Worm (Caenorhabditis elegans) whole organism, L4 larva: ENCODE results near the gene R02D5.6.

Experiments
- F10B5.3 ChIP-seq: sonication (generic microtip); optimal IDR thresholded peaks from 2 replicates; lab custom pipeline; 2016; ENCODE audit warnings: mild to moderate bottlenecking, missing genetic modification characterization, missing compliant biosample characterization
- F44E2.7 ChIP-seq: fragments of 200-800 bp; sonication (Bioruptor generic); IDR thresholded peaks from 2 replicates; pipeline ENCODE4 v2.1.2; 2022; ENCODE audit warnings: missing genetic modification characterization, missing compliant biosample characterization
- F49E8.2 ChIP-seq: sonication (generic microtip); optimal IDR thresholded peaks from 2 replicates; lab custom pipeline; 2016; ENCODE audit warnings: missing compliant biosample characterization, mild to moderate bottlenecking, missing genetic modification characterization, borderline replicate concordance
- R02D3.7 ChIP-seq: fragments of 150-350 bp; sonication (generic microtip); optimal IDR thresholded peaks from 3 replicates; lab custom pipeline; 2014; ENCODE audit warnings: missing biosample characterization, missing genetic modification characterization
- Y48G9A.11 ChIP-seq: fragments of 200-800 bp; sonication (Bioruptor generic); IDR thresholded peaks from 2 replicates; pipeline ENCODE4 v1.3.6; 2022; ENCODE audit warnings: missing genetic modification reagents, missing genetic modification characterization, missing compliant biosample characterization
- ama-1 ChIP-seq: fragments of 150-350 bp; optimal IDR thresholded peaks from 2 replicates; lab custom pipeline; 2014; ENCODE audit warnings: inconsistent platforms, mixed read lengths
- attf-4 ChIP-seq: sonication (generic microtip); optimal IDR thresholded peaks from 3 replicates; lab custom pipeline; 2017; ENCODE audit warnings: missing biosample characterization, missing genetic modification characterization
- ceh-62 ChIP-seq: sonication (generic microtip); optimal IDR thresholded peaks from 2 replicates; lab custom pipeline; 2017; ENCODE audit warnings: missing biosample characterization, missing genetic modification characterization
- ces-1 ChIP-seq: fragments of 150-350 bp; sonication (generic microtip); optimal IDR thresholded peaks from 4 replicates; lab custom pipeline; 2014; ENCODE audit warnings: missing biosample characterization, missing genetic modification reagents, missing genetic modification characterization
- cey-2 ChIP-seq: sonication (generic microtip); optimal IDR thresholded peaks from 3 replicates; lab custom pipeline; 2017; ENCODE audit warnings: missing genetic modification characterization, mild to moderate bottlenecking, missing compliant biosample characterization, antibody characterized with exemption, borderline replicate concordance; ENCODE audit not compliant: insufficient read depth
- ctbp-1 ChIP-seq: fragments of 200-800 bp; sonication (Bioruptor generic); IDR thresholded peaks from 2 replicates; pipeline ENCODE4 v1.3.6; 2022; ENCODE audit warnings: missing genetic modification reagents, missing genetic modification characterization, missing compliant biosample characterization
- daf-8 ChIP-seq: fragments of 200-800 bp; sonication (Bioruptor generic); IDR thresholded peaks from 2 replicates; pipeline ENCODE4 v1.3.6; 2022; ENCODE audit warnings: missing genetic modification characterization, missing compliant biosample characterization
- dmd-8 ChIP-seq: fragments of 200-800 bp; sonication (Bioruptor generic); IDR thresholded peaks from 2 replicates; pipeline ENCODE4 v1.3.6; 2022; ENCODE audit warnings: missing genetic modification characterization, missing compliant biosample characterization
- duxl-1 ChIP-seq: sonication (generic microtip); optimal IDR thresholded peaks from 2 replicates; lab custom pipeline; 2016; ENCODE audit warnings: mild to moderate bottlenecking, missing genetic modification characterization, moderate library complexity, missing compliant biosample characterization; ENCODE audit not compliant: poor library complexity
- egl-43 ChIP-seq: fragments of 200-800 bp; sonication (Bioruptor generic); IDR thresholded peaks from 2 replicates; pipeline ENCODE4 v1.3.6; 2022; ENCODE audit warnings: missing genetic modification reagents, missing genetic modification characterization, missing compliant biosample characterization
- fkh-10 ChIP-seq: fragments of 150-350 bp; optimal IDR thresholded peaks from 2 replicates; lab custom pipeline; 2014; ENCODE audit warnings: missing biosample characterization, missing genetic modification reagents, missing genetic modification characterization
- hlh-30 ChIP-seq: sonication (generic microtip); optimal IDR thresholded peaks from 2 replicates; lab custom pipeline; 2017; ENCODE audit warnings: antibody characterized with exemption, mild to moderate bottlenecking, missing genetic modification characterization, missing compliant biosample characterization; ENCODE audit not compliant: insufficient read depth
- lin-1 ChIP-seq: fragments of 200-800 bp; sonication (Bioruptor generic); IDR thresholded peaks from 2 replicates; pipeline ENCODE4 v1.3.6; 2022; ENCODE audit warnings: missing genetic modification reagents, missing genetic modification characterization, missing compliant biosample characterization
- lin-39 ChIP-seq: fragments of 150-350 bp; optimal IDR thresholded peaks from 2 replicates; lab custom pipeline; 2014; ENCODE audit warnings: missing biosample characterization, missing genetic modification reagents, missing genetic modification characterization
- lsy-2 ChIP-seq, 2 experiments: fragments of 150-350 bp in 1 of 2; sonication (generic microtip) in 1 of 2; optimal IDR thresholded peaks; 2 replicates each; lab custom pipeline; 2014 to 2017; ENCODE audit warnings: missing biosample characterization in 2 of 2, missing genetic modification characterization in 2 of 2
- madf-9 ChIP-seq: fragments of 200-800 bp; sonication (Bioruptor generic); conservative IDR thresholded peaks from 2 replicates; pipeline ENCODE4 v1.3.6; 2022; ENCODE audit warnings: missing genetic modification reagents, missing genetic modification characterization, missing compliant biosample characterization
- mep-1 ChIP-seq: fragments of 150-350 bp; sonication (generic microtip); optimal IDR thresholded peaks from 3 replicates; lab custom pipeline; 2014; ENCODE audit warnings: missing biosample characterization, missing genetic modification characterization
- mes-2 ChIP-seq: sonication (generic microtip); optimal IDR thresholded peaks from 2 replicates; lab custom pipeline; 2016; ENCODE audit warnings: missing genotype, mild to moderate bottlenecking, missing genetic modification characterization, missing compliant biosample characterization; ENCODE audit not compliant: poor library complexity, severe bottlenecking
- mxl-2 ChIP-seq: fragments of 200-800 bp; sonication (Bioruptor generic); conservative IDR thresholded peaks from 2 replicates; pipeline ENCODE4 v1.3.6; 2022; ENCODE audit warnings: missing genetic modification reagents, missing genetic modification characterization, missing compliant biosample characterization
- nhr-28 ChIP-seq: fragments of 150-350 bp; optimal IDR thresholded peaks from 2 replicates; lab custom pipeline; 2014; ENCODE audit warnings: missing biosample characterization, missing genetic modification characterization
- nhr-41 ChIP-seq: fragments of 200-800 bp; sonication (Bioruptor generic); IDR thresholded peaks from 2 replicates; pipeline ENCODE4 v1.3.6; 2022; ENCODE audit warnings: missing genetic modification reagents, missing genetic modification characterization, missing compliant biosample characterization
- nhr-6 ChIP-seq: fragments of 150-350 bp; optimal IDR thresholded peaks from 2 replicates; lab custom pipeline; 2014; ENCODE audit warnings: missing biosample characterization, missing genetic modification characterization
- nhr-77 ChIP-seq: fragments of 150-350 bp; optimal IDR thresholded peaks from 2 replicates; lab custom pipeline; 2014; ENCODE audit warnings: missing biosample characterization, missing genetic modification characterization
- pqm-1 ChIP-seq: sonication (generic microtip); optimal IDR thresholded peaks from 2 replicates; lab custom pipeline; 2017; ENCODE audit warnings: missing biosample characterization, missing genetic modification characterization
- saeg-2 ChIP-seq: fragments of 200-800 bp; sonication (Bioruptor generic); IDR thresholded peaks from 2 replicates; pipeline ENCODE4 v1.3.6; 2022; ENCODE audit warnings: missing genetic modification reagents, missing genetic modification characterization, missing compliant biosample characterization
- skn-1 ChIP-seq: fragments of 150-350 bp; optimal IDR thresholded peaks from 2 replicates; lab custom pipeline; 2014; ENCODE audit warnings: missing biosample characterization, missing genetic modification characterization
- snpc-4 ChIP-seq: fragments of 150-350 bp; optimal IDR thresholded peaks from 2 replicates; lab custom pipeline; 2014; ENCODE audit warnings: missing biosample characterization, missing genetic modification characterization
- spr-1 ChIP-seq: sonication (generic microtip); optimal IDR thresholded peaks from 2 replicates; lab custom pipeline; 2016; ENCODE audit warnings: mild to moderate bottlenecking, missing genetic modification characterization, missing compliant biosample characterization
- spr-3 ChIP-seq: fragments of 200-800 bp; sonication (Bioruptor generic); optimal IDR thresholded peaks from 2 replicates; lab custom pipeline; 2018; ENCODE audit warnings: mild to moderate bottlenecking, missing genetic modification characterization, missing compliant biosample characterization
- tag-97 ChIP-seq: fragments of 200-800 bp; sonication (Bioruptor generic); IDR thresholded peaks from 2 replicates; pipeline ENCODE4 v1.3.6; 2022; ENCODE audit warnings: missing genetic modification characterization, missing compliant biosample characterization
- unc-130 ChIP-seq: sonication (generic microtip); optimal IDR thresholded peaks from 2 replicates; lab custom pipeline; 2016; ENCODE audit warnings: missing genetic modification reagents, missing genetic modification characterization, missing compliant biosample characterization
- vab-7 ChIP-seq: fragments of 200-800 bp; sonication (Bioruptor generic); IDR thresholded peaks from 2 replicates; pipeline ENCODE4 v1.3.6; 2022; ENCODE audit warnings: missing genetic modification reagents, missing genetic modification characterization, missing compliant biosample characterization
- zag-1 ChIP-seq: fragments of 150-350 bp; optimal IDR thresholded peaks from 2 replicates; lab custom pipeline; 2014; ENCODE audit warnings: missing biosample characterization, missing genetic modification characterization
- zfp-2 ChIP-seq: sonication (generic microtip); optimal IDR thresholded peaks from 2 replicates; lab custom pipeline; 2016; ENCODE audit warnings: mild to moderate bottlenecking, missing genetic modification characterization, missing compliant biosample characterization
- zip-2 ChIP-seq: fragments of 150-350 bp; optimal IDR thresholded peaks from 2 replicates; lab custom pipeline; 2014; ENCODE audit warnings: missing biosample characterization, missing genetic modification characterization
- ztf-7 ChIP-seq: fragments of 150-350 bp; optimal IDR thresholded peaks from 2 replicates; lab custom pipeline; 2014; ENCODE audit warnings: missing biosample characterization, missing genetic modification characterization

The R02D5.6 gene

DNA sequence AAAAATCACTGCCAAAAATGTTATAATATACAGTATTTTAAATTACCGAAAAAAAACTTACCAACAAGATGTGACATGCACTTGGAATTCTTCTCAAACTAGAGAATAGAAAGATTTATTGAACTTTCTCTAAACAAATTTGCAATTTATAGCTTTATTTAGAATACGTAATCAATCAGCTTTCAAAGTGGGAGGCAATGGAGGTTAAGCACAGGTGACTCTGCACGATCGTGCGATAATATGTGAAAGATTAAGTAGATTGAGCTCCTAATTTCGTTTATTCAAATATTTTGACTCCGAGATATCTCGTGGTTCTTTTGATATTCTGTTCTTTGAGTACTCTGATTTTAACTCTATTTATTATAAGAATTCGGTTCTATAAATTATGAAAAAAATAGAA, at the start of gene R02D5.6:
R02D5.6 (minus strand) TSS at position 101 of the 400 bp plus-strand sequence.
- TF ChIP-seq daf-8 (no peak), spr-3 (GFP tag; lab: Kevin White, UChicago) (no peak), madf-9 (GFP tag; lab: Robert Waterston, UW) (no peak), zip-2 (tag; lab: Kevin White, UChicago) (no peak), ztf-7 (tag; lab: Kevin White, UChicago) (no peak), attf-4 (tag; lab: Kevin White, UChicago) (no peak), mxl-2 (GFP tag; lab: Robert Waterston, UW) (no peak)

DNA sequence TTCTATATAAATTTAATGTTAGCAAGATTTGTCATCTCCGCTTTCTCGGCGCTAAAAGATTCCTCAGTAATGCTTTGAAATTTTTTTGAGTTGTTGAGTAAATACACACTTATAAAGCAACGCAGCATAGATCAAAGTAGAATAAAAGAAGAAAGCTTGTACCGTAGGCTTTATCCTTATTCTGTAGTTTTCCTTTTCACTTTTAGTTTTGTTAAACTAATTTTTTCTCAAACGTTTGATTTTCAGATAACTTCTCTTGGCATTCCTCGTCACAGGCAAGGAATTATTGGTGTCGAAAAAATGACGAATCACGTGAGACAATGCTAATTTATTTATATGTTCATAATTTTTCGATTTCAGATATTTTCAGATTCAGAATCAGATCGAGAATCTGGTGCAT, 44.7 kb upstream of the R02D5.6 start, which contains the start of gene C53A5.11:
C53A5.11 (plus strand) TSS at position 301 of the 400 bp plus-strand sequence.
- TF ChIP-seq lin-39 (tag; lab: Kevin White, UChicago), result no peak
- no peak for TF ChIP-seq nhr-77 (tag; lab: Kevin White, UChicago)
- no peak for TF ChIP-seq duxl-1 (tag; lab: Kevin White, UChicago)

DNA sequence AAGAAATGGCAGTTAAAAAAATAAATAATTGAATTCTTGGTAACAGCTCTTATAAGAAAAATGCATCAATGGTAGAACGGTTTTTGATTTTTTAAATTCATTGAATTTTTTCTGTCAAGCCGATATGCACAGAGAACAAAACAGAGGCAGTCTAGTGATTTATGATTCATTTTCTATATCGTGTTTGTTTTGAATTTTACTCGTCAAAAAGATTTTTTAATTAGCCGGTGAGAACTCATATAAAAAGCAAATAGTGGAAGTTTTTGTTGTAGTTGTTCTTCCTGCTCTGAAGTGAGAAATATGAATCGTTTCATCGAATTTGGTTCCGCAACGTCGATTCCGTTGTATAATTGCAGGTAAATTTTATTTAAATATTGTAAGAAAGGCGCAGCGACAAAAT, 41.4 kb upstream of the R02D5.6 start, which contains the start of gene srt-32:
srt-32 (plus strand) TSS at position 301 of the 400 bp plus-strand sequence.
- TF ChIP-seq cey-2 (tag; lab: Kevin White, UChicago) (no peak), F49E8.2 (no peak), zag-1 (tag; lab: Kevin White, UChicago) (no peak), pqm-1 (tag; lab: Kevin White, UChicago) (no peak), nhr-6 (no peak), F10B5.3 (tag; lab: Kevin White, UChicago) (no peak), fkh-10 (GFP tag; lab: Kevin White, UChicago) (no peak), Y48G9A.11 (GFP tag; lab: Robert Waterston, UW) (no peak), mes-2 (tag; lab: Kevin White, UChicago) (no peak), spr-1 (tag; lab: Kevin White, UChicago) (no peak), nhr-41 (no peak), ama-1 (lab: Kevin White, UChicago) (no peak), F44E2.7 (GFP tag; lab: Robert Waterston, UW) (no peak)

DNA sequence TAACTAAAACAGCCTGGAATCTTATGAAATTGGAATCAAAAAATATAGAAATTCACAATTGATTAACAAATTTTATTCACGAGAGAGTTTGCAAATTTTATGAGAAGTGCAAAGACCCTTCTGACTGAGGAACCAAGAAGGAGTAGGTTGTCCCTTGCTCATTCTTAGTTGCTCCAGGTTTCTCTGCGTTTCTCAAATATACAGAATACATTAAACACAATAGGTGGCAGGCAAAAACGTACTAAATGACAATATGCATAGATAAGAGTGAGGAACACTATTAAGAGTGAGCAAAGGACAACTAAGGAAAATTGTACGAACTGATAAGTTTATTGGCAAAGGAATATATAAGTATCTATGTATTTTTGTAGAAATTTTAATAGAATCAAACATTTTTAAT, 40.8 kb upstream of the R02D5.6 start, which contains the start of gene C53A5.9:
C53A5.9 (minus strand) TSS at position 101 of the 400 bp plus-strand sequence.
- no peak for TF ChIP-seq tag-97 (GFP tag; lab: Robert Waterston, UW)
- no peak for TF ChIP-seq ceh-62 (tag; lab: Kevin White, UChicago)
- TF ChIP-seq unc-130 (GFP tag; lab: Kevin White, UChicago), result no peak
- no peak for TF ChIP-seq zip-2 (tag; lab: Kevin White, UChicago)
- TF ChIP-seq hlh-30, result no peak
- no peak for TF ChIP-seq zfp-2 (tag; lab: Kevin White, UChicago)
- TF ChIP-seq saeg-2 (GFP tag; lab: Robert Waterston, UW), result no peak
- TF ChIP-seq lsy-2 (tag; optimal IDR thresholded peaks at IDR 0.05; lab: Kevin White, UChicago), result no peak
- TF ChIP-seq mxl-2 (GFP tag; lab: Robert Waterston, UW), result no peak

DNA sequence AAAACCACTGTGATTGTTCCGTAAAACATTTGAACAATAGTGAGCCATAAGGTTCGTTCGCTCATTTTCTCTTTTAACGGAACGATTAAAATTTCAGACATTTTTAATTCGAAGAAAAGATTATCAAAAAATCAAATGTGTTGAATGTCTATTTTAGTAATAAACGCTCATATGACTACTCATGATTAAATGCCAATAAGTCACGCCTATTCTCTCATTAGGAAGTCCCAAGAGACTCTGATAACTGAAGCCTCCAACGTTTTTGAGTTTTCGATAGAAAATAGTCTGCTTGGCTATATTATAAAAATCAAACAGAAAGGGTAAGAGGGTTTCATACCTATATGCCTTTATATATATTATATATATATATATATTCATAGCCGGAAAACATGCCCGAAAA, 38.3 kb upstream of the R02D5.6 start, which contains the start of gene srg-47:
srg-47 (minus strand) TSS at position 101 of the 400 bp plus-strand sequence.
- no peak for TF ChIP-seq ctbp-1
- no peak for TF ChIP-seq mep-1
- TF ChIP-seq duxl-1 (tag; lab: Kevin White, UChicago), result no peak
- no peak for TF ChIP-seq Y48G9A.11 (GFP tag; lab: Robert Waterston, UW)
- TF ChIP-seq nhr-28 (tag; lab: Kevin White, UChicago), result no peak
- TF ChIP-seq skn-1 (tag; lab: Kevin White, UChicago), result no peak
- no peak for TF ChIP-seq F10B5.3 (tag; lab: Kevin White, UChicago)
- no peak for TF ChIP-seq vab-7 (GFP tag; lab: Robert Waterston, UW)
- no peak for TF ChIP-seq lin-39 (tag; lab: Kevin White, UChicago)
- no peak for TF ChIP-seq F44E2.7 (GFP tag; lab: Robert Waterston, UW)
- no peak for TF ChIP-seq dmd-8 (GFP tag; lab: Robert Waterston, UW)
- no peak for TF ChIP-seq zip-2 (tag; lab: Kevin White, UChicago)
- no peak for TF ChIP-seq snpc-4
- no peak for TF ChIP-seq R02D3.7 (tag; lab: Kevin White, UChicago)
- TF ChIP-seq ces-1 (GFP tag; lab: Kevin White, UChicago), result no peak
- TF ChIP-seq egl-43 (GFP tag; lab: Robert Waterston, UW), result no peak
- no peak for TF ChIP-seq lin-1 (GFP tag; lab: Robert Waterston, UW)
